Fruit fly (Drosophila melanogaster): ENCODE results near the gene Ugt36A1.

Gene Ugt36A1

dm6 chr2L:3587907-3588733, 30.8 kb upstream of the Ugt36A1 start (continued):
- TF ChIP-seq bowl (GFP tag; IDR thresholded peaks at IDR 0.05) (no peak), Ptx1 (GFP tag; IDR thresholded peaks at IDR 0.05) (peak; percentile 88), CG15269 (tag; optimal IDR thresholded peaks at IDR 0.05) (peak; percentile 80), CG12744 (GFP tag; optimal IDR thresholded peaks at IDR 0.05) (no peak), Myb (GFP tag; optimal IDR thresholded peaks at IDR 0.05) (no peak), E2f1 (GFP tag; IDR thresholded peaks at IDR 0.05) (peak; percentile 90), Nf-YC (tag; optimal IDR thresholded peaks at IDR 0.05) (no peak), CG2129 (GFP tag; IDR thresholded peaks at IDR 0.05; ENCODE audit: partially characterized antibody) (no peak), CG31224 (GFP tag; IDR thresholded peaks at IDR 0.05) (peak; percentile 43; the same call in 1 of the 2 replicates), Dll (GFP tag; IDR thresholded peaks at IDR 0.05; ENCODE audit: partially characterized antibody) (no peak), CG18599 (GFP tag; optimal IDR thresholded peaks at IDR 0.05) (peak; percentile 66), CG12391 (tag; optimal IDR thresholded peaks at IDR 0.05) (peak; percentile 92), z (GFP tag; IDR thresholded peaks at IDR 0.05) (peak; percentile 73; the same call in 2 of the 3 replicates), CG7786 (GFP tag; optimal IDR thresholded peaks at IDR 0.05) (no peak), CG4328 (GFP tag; optimal IDR thresholded peaks at IDR 0.05) (peak; percentile 42), NC2β (GFP tag; optimal IDR thresholded peaks at IDR 0.05) (no peak), CG15073 (GFP tag; optimal IDR thresholded peaks at IDR 0.05) (peak; percentile 66), D19B (GFP tag; optimal IDR thresholded peaks at IDR 0.05) (no peak), CG13123 (GFP tag; optimal IDR thresholded peaks at IDR 0.05) (peak; percentile 50), lov (optimal IDR thresholded peaks at IDR 0.05) (no peak), lov (GFP tag; IDR thresholded peaks at IDR 0.05) (peak; percentile 87), tna (GFP tag; IDR thresholded peaks at IDR 0.05; ENCODE audit: partially characterized antibody) (no peak), dpn (GFP tag; optimal IDR thresholded peaks at IDR 0.05) (peak in 1 of 2 experiments; percentile 70), HLHmδ (GFP tag; optimal IDR thresholded peaks at IDR 0.05) (no peak), Stat92E (GFP tag; optimal IDR thresholded peaks at IDR 0.05) (no peak), bab2 (GFP tag; optimal IDR thresholded peaks at IDR 0.05) (no peak), cas (GFP tag; IDR thresholded peaks at IDR 0.05) (no peak), ewg (GFP tag; optimal IDR thresholded peaks at IDR 0.05) (peak; percentile 69), tup (GFP tag; optimal IDR thresholded peaks at IDR 0.05) (no peak), sob (GFP tag; IDR thresholded peaks at IDR 0.05) (peak; percentile 94), Nf-YA (GFP tag; IDR thresholded peaks at IDR 0.05) (peak; percentile 60), D19A (tag; optimal IDR thresholded peaks at IDR 0.05) (peak; percentile 88), gcm2 (GFP tag; optimal IDR thresholded peaks at IDR 0.05) (no peak), tio (GFP tag; optimal IDR thresholded peaks at IDR 0.05) (peak; percentile 68), CG17829 (tag; optimal IDR thresholded peaks at IDR 0.05) (peak; percentile 95), odd (GFP tag; optimal IDR thresholded peaks at IDR 0.05) (peak; percentile 92), row (GFP tag; IDR thresholded peaks at IDR 0.05) (peak; percentile 89), YL-1 (GFP tag; optimal IDR thresholded peaks at IDR 0.05) (peak; percentile 1), CG8290 (GFP tag; optimal IDR thresholded peaks at IDR 0.05) (peak; percentile 79), CG8290 (tag; optimal IDR thresholded peaks at IDR 0.05) (peak in 1 of 2 experiments; percentile 51), Gug (GFP tag; IDR thresholded peaks at IDR 0.05) (peak; percentile 29; the same call in 2 of the 4 replicates), Hmx (GFP tag; optimal IDR thresholded peaks at IDR 0.05) (no peak), CG7963 (GFP tag; IDR thresholded peaks at IDR 0.05; ENCODE audit: partially characterized antibody) (no peak), repo (GFP tag; optimal IDR thresholded peaks at IDR 0.05) (no peak), CG9797 (GFP tag; optimal IDR thresholded peaks at IDR 0.05) (no peak), CG18262 (tag; optimal IDR thresholded peaks at IDR 0.05) (peak; percentile 95), Optix (GFP tag; IDR thresholded peaks at IDR 0.05) (peak; percentile 57; the same call in 1 of the 3 replicates), H2.0 (GFP tag; IDR thresholded peaks at IDR 0.05) (peak; percentile 67; the same call in 1 of the 2 replicates), slou (GFP tag; optimal IDR thresholded peaks at IDR 0.05) (peak; percentile 43), p53 (GFP tag; optimal IDR thresholded peaks at IDR 0.05) (no peak)
